Worm (Caenorhabditis elegans): ENCODE data around the gene sre-54.

DNA sequence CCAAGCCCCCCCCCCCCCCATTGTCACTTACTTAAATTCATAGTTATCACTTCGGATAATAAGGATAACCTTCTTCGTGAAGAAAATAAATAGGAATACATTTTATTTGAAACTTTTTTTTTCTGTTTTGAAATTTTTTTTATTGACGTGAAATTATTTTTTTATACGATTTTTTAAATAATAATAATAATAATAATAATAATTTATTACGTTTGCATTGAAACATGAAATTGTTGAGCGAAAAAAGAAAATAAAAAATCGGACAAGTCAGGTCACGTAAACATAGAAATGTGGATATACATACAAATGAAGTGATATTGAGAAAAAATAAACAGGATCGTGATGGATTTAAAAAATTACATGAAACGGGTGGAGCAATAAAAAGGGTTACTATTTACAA is 23.1 kb upstream of the sre-54 start, which contains the start of gene C50E10.2:
- TF ChIP-seq nhr-90 (tag; optimal IDR thresholded peaks at IDR 0.05) (no peak), ama-1 (optimal IDR thresholded peaks at IDR 0.05) (no peak), ama-1 (GFP tag; optimal IDR thresholded peaks at IDR 0.05) (no peak), T07F8.4 (tag; optimal IDR thresholded peaks at IDR 0.05) (no peak), K11D2.4 (GFP tag; IDR thresholded peaks at IDR 0.05) (no peak), Y95B8A.8 (GFP tag; IDR thresholded peaks at IDR 0.05) (no peak), zim-3 (tag; optimal IDR thresholded peaks at IDR 0.05) (no peak), him-1 (tag; optimal IDR thresholded peaks at IDR 0.05) (no peak), F37B4.10 (GFP tag; IDR thresholded peaks at IDR 0.05) (no peak), attf-6 (GFP tag; IDR thresholded peaks at IDR 0.05) (no peak)
